Worm (Caenorhabditis elegans): ENCODE measurements around the gene kvs-2.

kvs-2 gene

ce11 chrV:10682122-10682521 is 46.3 kb downstream of the kvs-2 start, which contains the start of gene gsp-1:
gsp-1 (plus strand) TSS chrV:10682422.
- TF ChIP-seq lsl-1 (GFP tag; optimal IDR thresholded peaks at IDR 0.05) (no peak), lag-1 (GFP tag; IDR thresholded peaks at IDR 0.05) (no peak)

ce11 chrV:10683458-10683857 is 47.6 kb downstream of the kvs-2 start:
- TF ChIP-seq zfh-2 (GFP tag; conservative IDR thresholded peaks at IDR 0.05) = no peak
- TF ChIP-seq T07F8.4 (tag; optimal IDR thresholded peaks at IDR 0.05) = no peak
- TF ChIP-seq F57A8.1 (GFP tag; optimal IDR thresholded peaks at IDR 0.05) = no peak
- TF ChIP-seq hmg-1.2 (GFP tag; IDR thresholded peaks at IDR 0.05) = peak; percentile 90

ce11 chrV:10684748-10685147 is 48.9 kb downstream of the kvs-2 start:
- TF ChIP-seq egrh-3 (GFP tag; IDR thresholded peaks at IDR 0.05) = no peak
- TF ChIP-seq hrde-1 (tag; optimal IDR thresholded peaks at IDR 0.05; ENCODE audit: borderline replicate concordance) = no peak
- no peak for TF ChIP-seq tbx-9 (tag; optimal IDR thresholded peaks at IDR 0.05; ENCODE audit: borderline replicate concordance)
- TF ChIP-seq egl-44 (GFP tag; IDR thresholded peaks at IDR 0.05) = no peak
- TF ChIP-seq ztf-22 (GFP tag; optimal IDR thresholded peaks at IDR 0.05) = no peak
- TF ChIP-seq T07F8.4 (tag; optimal IDR thresholded peaks at IDR 0.05) = no peak
- TF ChIP-seq aptf-3 (GFP tag; IDR thresholded peaks at IDR 0.05) = no peak
- no peak for TF ChIP-seq ztf-18 (tag; optimal IDR thresholded peaks at IDR 0.05)

ce11 chrV:10687601-10688000 is 51.8 kb downstream of the kvs-2 start, which contains the start of gene F29F11.20:
F29F11.20 (plus strand) TSS chrV:10687901.
- no peak for TF ChIP-seq tlf-1 (GFP tag; optimal IDR thresholded peaks at IDR 0.05)
- TF ChIP-seq rec-8 (tag; optimal IDR thresholded peaks at IDR 0.05) = no peak
- TF ChIP-seq atf-7 (tag; optimal IDR thresholded peaks at IDR 0.05) = no peak
- TF ChIP-seq F57C9.4 (tag; optimal IDR thresholded peaks at IDR 0.05) = no peak
- TF ChIP-seq mcd-1 (GFP tag; IDR thresholded peaks at IDR 0.05) = no peak
- TF ChIP-seq lag-1 (GFP tag; IDR thresholded peaks at IDR 0.05) = no peak
- no peak for TF ChIP-seq dpl-1 (GFP tag; optimal IDR thresholded peaks at IDR 0.05)
- no peak for TF ChIP-seq T07F8.4 (tag; optimal IDR thresholded peaks at IDR 0.05)
- TF ChIP-seq nhr-90 (tag; optimal IDR thresholded peaks at IDR 0.05) = no peak
- TF ChIP-seq zim-3 (tag; optimal IDR thresholded peaks at IDR 0.05) = no peak
- no peak for TF ChIP-seq attf-3 (GFP tag; conservative IDR thresholded peaks at IDR 0.05)
- no peak for TF ChIP-seq B0035.1 (tag; optimal IDR thresholded peaks at IDR 0.05)
- no peak for TF ChIP-seq Y67H2A.10 (GFP tag; conservative IDR thresholded peaks at IDR 0.05)
- TF ChIP-seq mel-28 (tag; optimal IDR thresholded peaks at IDR 0.05; ENCODE audit: borderline replicate concordance) = no peak
- no peak for TF ChIP-seq ekl-4 (GFP tag; IDR thresholded peaks at IDR 0.05)
- no peak for TF ChIP-seq Y95B8A.8 (GFP tag; IDR thresholded peaks at IDR 0.05)
- TF ChIP-seq F52B5.7 (tag; optimal IDR thresholded peaks at IDR 0.05) = no peak

ce11 chrV:10691313-10691712 is 55.5 kb downstream of the kvs-2 start:
- TF ChIP-seq F52B5.7 (tag; optimal IDR thresholded peaks at IDR 0.05) = no peak
- peak; percentile 7; the same call in 1 of the 2 replicates for TF ChIP-seq hmg-1.2 (GFP tag; IDR thresholded peaks at IDR 0.05)
- no peak for TF ChIP-seq Y53F4B.3 (GFP tag; IDR thresholded peaks at IDR 0.05)

- no peak for TF ChIP-seq ceh-100 (GFP tag; IDR thresholded peaks at IDR 0.05)
- TF ChIP-seq rpc-1 (optimal IDR thresholded peaks at IDR 0.05) = no peak
- no peak for TF ChIP-seq rpc-1 (tag; optimal IDR thresholded peaks at IDR 0.05)
- no peak for TF ChIP-seq F52B5.7 (tag; optimal IDR thresholded peaks at IDR 0.05)
- TF ChIP-seq lin-54 (GFP tag; optimal IDR thresholded peaks at IDR 0.05) = no peak
- TF ChIP-seq ztf-22 (GFP tag; optimal IDR thresholded peaks at IDR 0.05) = peak; percentile 56
- TF ChIP-seq ceh-79 (tag; optimal IDR thresholded peaks at IDR 0.05) = no peak
- no peak for TF ChIP-seq cebp-2 (GFP tag; IDR thresholded peaks at IDR 0.05)
- no peak for TF ChIP-seq nhr-120 (GFP tag; IDR thresholded peaks at IDR 0.05)
- peak; percentile 75 for TF ChIP-seq atf-7 (tag; optimal IDR thresholded peaks at IDR 0.05)
- no peak for TF ChIP-seq zim-3 (tag; optimal IDR thresholded peaks at IDR 0.05)
- peak; percentile 30 for TF ChIP-seq ets-4 (GFP tag; optimal IDR thresholded peaks at IDR 0.05)
- no peak for TF ChIP-seq nhr-27 (tag; optimal IDR thresholded peaks at IDR 0.05)
- TF ChIP-seq lin-40 (tag; optimal IDR thresholded peaks at IDR 0.05) = no peak
- TF ChIP-seq D2030.7 (GFP tag; IDR thresholded peaks at IDR 0.05) = no peak
- TF ChIP-seq F33H1.4 (GFP tag; IDR thresholded peaks at IDR 0.05) = no peak
Observed at ce11 chrV:10693749-10694148, 57.9 kb downstream of the kvs-2 start.
